Fruit fly (Drosophila melanogaster) whole organism, embryonic: ENCODE results near the gene Iris.
A peak's percentile ranks its signal among the peaks of the same experiment; 100 is the strongest.

ENCODE experiments used
- CG15601 ChIP-seq: fragments of 200-800 bp; sonication (Bioruptor generic); optimal IDR thresholded peaks from 3 replicates; lab custom pipeline; 2019; ENCODE audit warnings: missing biosample characterization, mild to moderate bottlenecking, missing genetic modification characterization, moderate library complexity
- CG2889 ChIP-seq: fragments of 200-800 bp; sonication (Bioruptor generic); IDR thresholded peaks from 3 replicates; pipeline ENCODE4 v1.3.6; 2022; ENCODE audit warnings: missing biosample characterization, missing genetic modification characterization
- CG32532 ChIP-seq: fragments of 200-800 bp; sonication (Bioruptor generic); IDR thresholded peaks from 2 replicates; pipeline ENCODE4 v1.3.6; 2022; ENCODE audit warnings: missing biosample characterization, missing genetic modification characterization
- CG8281 ChIP-seq: fragments of 200-800 bp; sonication (Bioruptor generic); optimal IDR thresholded peaks from 2 replicates; lab custom pipeline; 2018; ENCODE audit warnings: missing biosample characterization, mild to moderate bottlenecking, missing genetic modification characterization, moderate library complexity
- CG8478 ChIP-seq: fragments of >200 bp; optimal IDR thresholded peaks from 2 replicates; lab custom pipeline; 2018
- CG9727 ChIP-seq: fragments of 200-800 bp; sonication (Bioruptor generic); optimal IDR thresholded peaks from 3 replicates; lab custom pipeline; 2017; ENCODE audit warnings: missing biosample characterization, mild to moderate bottlenecking, missing genetic modification characterization
- NfI ChIP-seq: fragments of 200-800 bp; sonication (Bioruptor generic); optimal IDR thresholded peaks from 3 replicates; lab custom pipeline; 2018; ENCODE audit warnings: missing biosample characterization, mild to moderate bottlenecking, missing genetic modification characterization, moderate library complexity
- jing ChIP-seq: fragments of 200-800 bp; sonication (Bioruptor generic); optimal IDR thresholded peaks from 2 replicates; lab custom pipeline; 2018; ENCODE audit warnings: missing biosample characterization, mild to moderate bottlenecking, missing genetic modification characterization
- pan ChIP-seq, 4 experiments: fragments of >200 bp in 3 of 4; fragments of 200-800 bp in 1 of 4; sonication (Bioruptor generic) in 1 of 4; optimal IDR thresholded peaks in 3 of 4; IDR thresholded peaks in 1 of 4; 2 replicates each; pipeline versions ENCODE4 v1.3.6 to Lab custom; 2017 to 2022; ENCODE audit warnings: missing biosample characterization in 2 of 4, missing genetic modification characterization in 2 of 4, mixed read lengths in 1 of 4
- psq ChIP-seq: fragments of 200-800 bp; sonication (Bioruptor generic); optimal IDR thresholded peaks from 2 replicates; lab custom pipeline; 2017; ENCODE audit warnings: missing biosample characterization, missing genetic modification characterization
- sens ChIP-seq: fragments of 200-800 bp; sonication (Bioruptor generic); peaks from one replicate; lab custom pipeline; 2016; ENCODE audit warnings: missing biosample characterization, missing genetic modification characterization
- zfh1 ChIP-seq: fragments of 200-800 bp; sonication (Bioruptor generic); IDR thresholded peaks from 3 replicates; pipeline ENCODE4 v1.3.6; 2022; ENCODE audit warnings: missing biosample characterization, missing genetic modification characterization

- TF ChIP-seq CG8281 (no peak), jing (GFP tag; lab: Kevin White, UChicago) (no peak), CG32532 (GFP tag; lab: Robert Waterston, UW) (no peak), CG8478 (lab: Kevin White, UChicago) (no peak), CG2889 (no peak), zfh1 (GFP tag; lab: Robert Waterston, UW) (no peak), CG9727 (no peak), psq (GFP tag; lab: Kevin White, UChicago) (no peak), sens (GFP tag; lab: Kevin White, UChicago) (peak; percentile 69), pan (optimal IDR thresholded peaks at IDR 0.05; lab: Kevin White, UChicago) (no peak), pan (GFP tag; optimal IDR thresholded peaks at IDR 0.05 in 1 of 2, IDR thresholded peaks at IDR 0.05 in 1 of 2) (no peak), NfI (no peak), CG15601 (tag; lab: Kevin White, UChicago) (no peak)
These were observed 32.4 kb upstream of the Iris start, which contains the start of gene CG14341 for dm6 chr2L:1166326-1166725.
